Worm (Caenorhabditis elegans): Measurements from ENCODE around the gene sra-7.

Gene sra-7

ce11 chrII:9566045-9566444 is 21.6 kb downstream of the sra-7 start:
- TF ChIP-seq ceh-43 (GFP tag; optimal IDR thresholded peaks at IDR 0.05) (peak; percentile 90), elt-1 (tag; optimal IDR thresholded peaks at IDR 0.05; ENCODE audit: borderline replicate concordance, insufficient read depth) (no peak), hlh-1 (tag; optimal IDR thresholded peaks at IDR 0.05) (peak; percentile 23), mep-1 (tag; optimal IDR thresholded peaks at IDR 0.05) (peak; percentile 6), blmp-1 (tag; optimal IDR thresholded peaks at IDR 0.05) (no peak), bed-3 (GFP tag; optimal IDR thresholded peaks at IDR 0.05) (peak; percentile 85), nhr-76 (tag; optimal IDR thresholded peaks at IDR 0.05) (no peak), flh-1 (GFP tag; optimal IDR thresholded peaks at IDR 0.05) (peak; percentile 79), snpc-4 (tag; optimal IDR thresholded peaks at IDR 0.05) (no peak), zip-8 (tag; optimal IDR thresholded peaks at IDR 0.05) (no peak), nhr-28 (tag; optimal IDR thresholded peaks at IDR 0.05) (no peak), tbx-8 (GFP tag; optimal IDR thresholded peaks at IDR 0.05) (peak; percentile 85), ham-2 (GFP tag; optimal IDR thresholded peaks at IDR 0.05) (peak; percentile 75), nhr-2 (tag; optimal IDR thresholded peaks at IDR 0.05) (no peak), nhr-12 (tag; optimal IDR thresholded peaks at IDR 0.05) (no peak), pha-4 (tag; optimal IDR thresholded peaks at IDR 0.05) (no peak), mab-5 (tag; optimal IDR thresholded peaks at IDR 0.05) (no peak), ces-1 (GFP tag; optimal IDR thresholded peaks at IDR 0.05) (peak; percentile 21), sem-2 (GFP tag; optimal IDR thresholded peaks at IDR 0.05) (peak; percentile 90), M03D4.4 (tag; optimal IDR thresholded peaks at IDR 0.05) (peak; percentile 94), drap-1 (GFP tag; optimal IDR thresholded peaks at IDR 0.05) (peak; percentile 92), lsy-2 (tag; optimal IDR thresholded peaks at IDR 0.05) (no peak), ceh-83 (GFP tag; optimal IDR thresholded peaks at IDR 0.05) (peak; percentile 91), ceh-39 (tag; optimal IDR thresholded peaks at IDR 0.05) (no peak), unc-39 (tag; optimal IDR thresholded peaks at IDR 0.05) (peak; percentile 57), lin-32 (GFP tag; optimal IDR thresholded peaks at IDR 0.05) (peak; percentile 86), unc-62 (GFP tag; optimal IDR thresholded peaks at IDR 0.05) (peak; percentile 17), mls-2 (tag; optimal IDR thresholded peaks at IDR 0.05) (peak; percentile 95), cnd-1 (tag; optimal IDR thresholded peaks at IDR 0.05) (peak; percentile 93), sptf-1 (tag; optimal IDR thresholded peaks at IDR 0.05) (peak; percentile 95), elt-3 (tag; optimal IDR thresholded peaks at IDR 0.05) (no peak), ztf-11 (tag; optimal IDR thresholded peaks at IDR 0.05) (peak; percentile 22), unc-120 (tag; optimal IDR thresholded peaks at IDR 0.05; ENCODE audit: poor library complexity, severe bottlenecking) (peak; percentile 84), nhr-237 (tag; optimal IDR thresholded peaks at IDR 0.05) (no peak)

- TF ChIP-seq blmp-1 (tag; optimal IDR thresholded peaks at IDR 0.05) (peak; percentile 22), zip-8 (tag; optimal IDR thresholded peaks at IDR 0.05) (no peak)
Observed at ce11 chrII:9573412-9573811, 28.9 kb downstream of the sra-7 start.

DNA sequence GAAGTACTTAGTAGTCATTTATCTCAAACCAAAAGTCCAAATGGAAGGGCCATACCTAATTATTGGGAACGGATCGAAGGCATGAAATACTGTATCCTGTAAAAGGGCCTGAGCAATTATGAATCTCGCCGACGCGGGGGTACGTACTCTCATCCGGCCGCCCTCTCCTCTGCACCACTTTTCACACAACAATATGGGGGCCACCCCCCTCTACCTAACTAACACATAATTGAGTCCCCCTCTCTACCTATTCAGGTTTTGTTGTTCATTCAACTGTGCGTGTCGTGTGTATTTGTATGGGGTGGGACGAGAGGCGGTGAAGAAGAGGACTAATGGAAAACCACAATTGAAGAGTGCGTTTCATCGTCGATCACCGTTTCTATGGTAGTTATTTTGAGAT is 29.9 kb downstream of the sra-7 start:
- TF ChIP-seq ham-2 (GFP tag; optimal IDR thresholded peaks at IDR 0.05) (peak; percentile 12), mls-2 (tag; optimal IDR thresholded peaks at IDR 0.05) (peak; percentile 59), flh-1 (GFP tag; optimal IDR thresholded peaks at IDR 0.05) (no peak), drap-1 (GFP tag; optimal IDR thresholded peaks at IDR 0.05) (peak; percentile 13), ceh-43 (GFP tag; optimal IDR thresholded peaks at IDR 0.05) (peak; percentile 77), sptf-1 (tag; optimal IDR thresholded peaks at IDR 0.05) (peak; percentile 69)

ce11 chrII:9575670-9576069 is 31.2 kb downstream of the sra-7 start, which contains the start of gene exc-7:
Gene exc-7 (plus strand): TSS chrII:9575970.
- TF ChIP-seq ceh-43 (GFP tag; optimal IDR thresholded peaks at IDR 0.05), result no peak
- TF ChIP-seq lsy-2 (tag; optimal IDR thresholded peaks at IDR 0.05), result no peak
- TF ChIP-seq ceh-39 (tag; optimal IDR thresholded peaks at IDR 0.05), result no peak
- TF ChIP-seq unc-39 (tag; optimal IDR thresholded peaks at IDR 0.05), result no peak
- no peak for TF ChIP-seq nhr-237 (tag; optimal IDR thresholded peaks at IDR 0.05)
- TF ChIP-seq mep-1 (tag; optimal IDR thresholded peaks at IDR 0.05), result no peak

DNA sequence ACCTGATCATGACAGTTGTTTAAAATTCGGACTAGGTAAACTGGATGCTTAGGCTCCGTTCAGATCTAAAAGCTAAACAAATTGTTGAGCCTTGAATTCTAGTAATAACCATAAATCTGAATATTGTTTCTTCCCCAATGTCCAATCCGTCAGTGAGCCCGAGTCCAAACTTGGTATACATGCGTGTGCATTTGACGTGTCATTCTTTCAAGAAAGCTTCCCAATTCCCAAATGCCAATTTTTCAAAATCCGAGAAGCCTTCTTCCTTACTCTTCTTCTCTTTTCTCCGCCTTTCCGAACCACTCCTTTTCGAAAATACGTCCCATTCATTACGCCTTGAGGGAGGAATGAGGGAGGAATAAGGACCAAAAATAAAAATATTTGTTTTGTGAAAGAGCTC is 32.2 kb downstream of the sra-7 start:
- TF ChIP-seq mep-1 (tag; optimal IDR thresholded peaks at IDR 0.05), result no peak
- no peak for TF ChIP-seq tbx-8 (GFP tag; optimal IDR thresholded peaks at IDR 0.05)
- no peak for TF ChIP-seq unc-39 (tag; optimal IDR thresholded peaks at IDR 0.05)
- TF ChIP-seq nhr-76 (tag; optimal IDR thresholded peaks at IDR 0.05), result no peak
- TF ChIP-seq snpc-4 (tag; optimal IDR thresholded peaks at IDR 0.05), result no peak
- no peak for TF ChIP-seq cnd-1 (tag; optimal IDR thresholded peaks at IDR 0.05)
- TF ChIP-seq ham-2 (GFP tag; optimal IDR thresholded peaks at IDR 0.05), result no peak
- no peak for TF ChIP-seq bed-3 (GFP tag; optimal IDR thresholded peaks at IDR 0.05)
- TF ChIP-seq mls-2 (tag; optimal IDR thresholded peaks at IDR 0.05), result no peak
- TF ChIP-seq sptf-1 (tag; optimal IDR thresholded peaks at IDR 0.05), result no peak
- no peak for TF ChIP-seq hlh-1 (tag; optimal IDR thresholded peaks at IDR 0.05)
- TF ChIP-seq elt-3 (tag; optimal IDR thresholded peaks at IDR 0.05), result no peak
- TF ChIP-seq ceh-43 (GFP tag; optimal IDR thresholded peaks at IDR 0.05), result no peak
- TF ChIP-seq mab-5 (tag; optimal IDR thresholded peaks at IDR 0.05), result no peak
- no peak for TF ChIP-seq M03D4.4 (tag; optimal IDR thresholded peaks at IDR 0.05)
